Worm (Caenorhabditis elegans) whole organism, midembryonic: Measurements from ENCODE around the gene Y38H8A.2.

Experiments used
- flt-1 ChIP-seq: fragments of 200-800 bp; sonication (Bioruptor generic); IDR thresholded peaks from 2 replicates; pipeline ENCODE4 v1.3.6; 2022; ENCODE audit warnings: missing genetic modification characterization, missing compliant biosample characterization
- klf-2 ChIP-seq: fragments of 200-800 bp; sonication (Bioruptor generic); conservative IDR thresholded peaks from 2 replicates; pipeline ENCODE4 v1.3.6; 2022; ENCODE audit warnings: missing genetic modification reagents, missing genetic modification characterization, missing compliant biosample characterization
- med-1 ChIP-seq: sonication (generic microtip); optimal IDR thresholded peaks from 2 replicates; lab custom pipeline; 2017; ENCODE audit warnings: missing genetic modification characterization, mild to moderate bottlenecking, missing compliant biosample characterization, antibody characterized with exemption, missing genetic modification reagents; ENCODE audit not compliant: insufficient read depth
- tab-1 ChIP-seq: fragments of 200-800 bp; sonication (Bioruptor generic); IDR thresholded peaks from 2 replicates; pipeline ENCODE4 v1.3.6; 2022; ENCODE audit warnings: missing genetic modification characterization, missing compliant biosample characterization
- ztf-29 ChIP-seq: fragments of 200-800 bp; sonication (Bioruptor generic); IDR thresholded peaks from 2 replicates; pipeline ENCODE4 v1.3.6; 2022; ENCODE audit warnings: missing genetic modification reagents, missing genetic modification characterization, missing compliant biosample characterization

DNA sequence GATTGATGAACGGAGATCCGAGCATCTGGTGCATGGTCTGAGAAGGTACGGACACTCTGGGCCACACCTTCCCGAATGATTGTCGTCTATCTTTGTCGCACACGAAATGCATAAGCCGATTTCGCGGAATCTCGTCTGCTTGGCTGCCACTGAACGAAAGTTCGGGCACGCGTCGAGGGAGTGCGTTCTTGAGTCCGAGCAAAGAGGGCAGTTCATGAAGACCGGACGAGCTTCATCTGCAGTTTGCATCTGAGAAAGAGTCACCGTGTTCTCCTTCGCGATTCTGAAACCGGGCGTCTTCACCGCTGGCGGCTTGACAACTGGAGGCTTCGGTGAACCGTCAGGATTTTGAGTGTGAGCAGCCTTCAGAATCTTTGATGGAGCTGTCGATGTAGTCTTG is 16.0 kb upstream of the Y38H8A.2 start:
- TF ChIP-seq flt-1 (GFP tag; lab: Robert Waterston, UW), result no peak
- no peak for TF ChIP-seq ztf-29 (GFP tag; lab: Robert Waterston, UW)
- no peak for TF ChIP-seq klf-2 (GFP tag; lab: Robert Waterston, UW)
- TF ChIP-seq med-1 (GFP tag; lab: Kevin White, UChicago), result no peak
- TF ChIP-seq tab-1 (GFP tag; lab: Robert Waterston, UW), result no peak
